Worm (Caenorhabditis elegans): ENCODE results near the gene far-2.

far-2 gene

DNA sequence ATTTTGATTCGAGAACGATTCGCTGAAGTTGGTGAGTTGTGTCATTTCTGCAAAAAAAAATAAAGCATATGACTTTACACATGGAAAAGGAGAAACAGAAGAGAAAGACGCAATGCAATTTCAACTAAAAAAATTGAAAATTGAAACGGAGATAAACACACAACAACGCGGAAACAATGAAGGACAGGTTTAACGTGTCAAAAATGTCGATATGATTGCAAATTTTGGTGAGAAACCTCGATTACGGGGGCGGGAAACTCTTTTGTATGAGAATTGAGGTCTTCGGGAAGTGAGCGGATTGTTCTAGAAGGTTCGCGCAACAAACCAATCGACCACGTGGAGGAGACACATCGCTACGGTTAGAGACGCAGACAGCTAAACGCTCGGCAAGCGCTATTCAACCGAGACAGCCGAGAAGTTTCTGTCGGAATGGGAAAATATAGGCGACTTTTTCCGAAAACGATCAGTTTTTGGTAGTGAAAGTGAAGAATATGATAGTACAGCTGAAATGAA, 27.8 kb upstream of the far-2 start, which contains the start of gene R107.5 (continued):
- peak; percentile 82 for TF ChIP-seq madf-3 (GFP tag; IDR thresholded peaks at IDR 0.05)
- TF ChIP-seq ztf-26 (tag; optimal IDR thresholded peaks at IDR 0.05) = peak; percentile 98
- TF ChIP-seq fkh-3 (tag; optimal IDR thresholded peaks at IDR 0.05) = peak; percentile 36
- TF ChIP-seq dpl-1 (GFP tag; optimal IDR thresholded peaks at IDR 0.05) = peak; percentile 42
- TF ChIP-seq efl-1 (GFP tag; optimal IDR thresholded peaks at IDR 0.05) = no peak
- peak; percentile 88 for TF ChIP-seq F22D6.2 (tag; optimal IDR thresholded peaks at IDR 0.05)
- TF ChIP-seq rpc-1 (optimal IDR thresholded peaks at IDR 0.05) = peak; percentile 97
- no peak for TF ChIP-seq rpc-1 (tag; optimal IDR thresholded peaks at IDR 0.05)
- 0 out of 2 replicates have a peak, but pooled peaks have one; percentile 56 for TF ChIP-seq ztf-28 (GFP tag; IDR thresholded peaks at IDR 0.05)
- TF ChIP-seq rec-8 (tag; optimal IDR thresholded peaks at IDR 0.05) = no peak
- peak; percentile 58; the same call in 1 of the 2 replicates for TF ChIP-seq ceh-100 (GFP tag; IDR thresholded peaks at IDR 0.05)
- no peak for TF ChIP-seq hlh-26 (GFP tag; conservative IDR thresholded peaks at IDR 0.05)
- TF ChIP-seq tbp1 (GFP tag; optimal IDR thresholded peaks at IDR 0.05) = peak; percentile 76
- TF ChIP-seq ZK185.1 (tag; optimal IDR thresholded peaks at IDR 0.05; ENCODE audit: poor library complexity, severe bottlenecking) = peak; percentile 47
- peak; percentile 97 for TF ChIP-seq nfyb-1 (GFP tag; IDR thresholded peaks at IDR 0.05)
- TF ChIP-seq repo-1 (tag; optimal IDR thresholded peaks at IDR 0.05) = peak; percentile 96
- TF ChIP-seq attf-5 (GFP tag; optimal IDR thresholded peaks at IDR 0.05) = peak; percentile 80
- TF ChIP-seq ztf-3 (GFP tag; optimal IDR thresholded peaks at IDR 0.05) = peak; percentile 96
- TF ChIP-seq F57A8.1 (GFP tag; optimal IDR thresholded peaks at IDR 0.05) = no peak
- peak; percentile 95 to 98 for TF ChIP-seq let-607 (tag; optimal IDR thresholded peaks at IDR 0.05)
- 0 out of 2 replicates have a peak, but pooled peaks have one; percentile 68 for TF ChIP-seq nhr-120 (GFP tag; IDR thresholded peaks at IDR 0.05)
- TF ChIP-seq nhr-27 (tag; optimal IDR thresholded peaks at IDR 0.05) = peak; percentile 95
- TF ChIP-seq sea-2 (GFP tag; IDR thresholded peaks at IDR 0.05) = peak; percentile 97
- TF ChIP-seq egl-18 (GFP tag; IDR thresholded peaks at IDR 0.05) = peak; percentile 91
- no peak for TF ChIP-seq ccch-3 (GFP tag; optimal IDR thresholded peaks at IDR 0.05)
- TF ChIP-seq rcor-1 (GFP tag; IDR thresholded peaks at IDR 0.05) = peak; percentile 87
- TF ChIP-seq hmg-20 (GFP tag; IDR thresholded peaks at IDR 0.05) = no peak
- TF ChIP-seq chd-7 (tag; optimal IDR thresholded peaks at IDR 0.05) = peak; percentile 99
- TF ChIP-seq hrde-1 (tag; optimal IDR thresholded peaks at IDR 0.05; ENCODE audit: borderline replicate concordance) = no peak
- TF ChIP-seq F33H1.4 (GFP tag; IDR thresholded peaks at IDR 0.05) = peak; percentile 59; the same call in 1 of the 2 replicates
- peak; percentile 94 for TF ChIP-seq zim-3 (tag; optimal IDR thresholded peaks at IDR 0.05)
- no peak for TF ChIP-seq F55B11.4 (tag; optimal IDR thresholded peaks at IDR 0.05; ENCODE audit: borderline replicate concordance, insufficient read depth)
- no peak for TF ChIP-seq hlh-12 (tag; optimal IDR thresholded peaks at IDR 0.05)
- peak; percentile 88 for TF ChIP-seq Y95B8A.8 (GFP tag; IDR thresholded peaks at IDR 0.05)
- TF ChIP-seq atf-7 (tag; optimal IDR thresholded peaks at IDR 0.05) = peak; percentile 98
- peak; percentile 32 for TF ChIP-seq B0261.1 (tag; optimal IDR thresholded peaks at IDR 0.05)
- peak; percentile 55; the same call in 1 of the 2 replicates for TF ChIP-seq egrh-3 (GFP tag; IDR thresholded peaks at IDR 0.05)
- no peak for TF ChIP-seq ceh-58 (GFP tag; IDR thresholded peaks at IDR 0.05)
- no peak for TF ChIP-seq aptf-2 (GFP tag; conservative IDR thresholded peaks at IDR 0.05)
- TF ChIP-seq nhr-179 (tag; optimal IDR thresholded peaks at IDR 0.05) = no peak
- peak; percentile 71 for TF ChIP-seq akir-1 (GFP tag; optimal IDR thresholded peaks at IDR 0.05)
- TF ChIP-seq lin-35 (GFP tag; optimal IDR thresholded peaks at IDR 0.05) = peak in 2 of 3 experiments; percentile 52 to 78
- TF ChIP-seq ceh-27 (GFP tag; optimal IDR thresholded peaks at IDR 0.05) = peak; percentile 95
- TF ChIP-seq nhr-90 (tag; optimal IDR thresholded peaks at IDR 0.05) = peak; percentile 22
- peak; percentile 65; the same call in 1 of the 2 replicates for TF ChIP-seq bed-2 (GFP tag; IDR thresholded peaks at IDR 0.05)
- TF ChIP-seq F37B4.10 (GFP tag; IDR thresholded peaks at IDR 0.05) = no peak
- TF ChIP-seq bed-1 (GFP tag; IDR thresholded peaks at IDR 0.05) = 0 out of 2 replicates have a peak, but pooled peaks have one; percentile 59

Measured in whole organism, young adult.